Fruit fly (Drosophila melanogaster): ENCODE results near the gene CG2614.

DNA sequence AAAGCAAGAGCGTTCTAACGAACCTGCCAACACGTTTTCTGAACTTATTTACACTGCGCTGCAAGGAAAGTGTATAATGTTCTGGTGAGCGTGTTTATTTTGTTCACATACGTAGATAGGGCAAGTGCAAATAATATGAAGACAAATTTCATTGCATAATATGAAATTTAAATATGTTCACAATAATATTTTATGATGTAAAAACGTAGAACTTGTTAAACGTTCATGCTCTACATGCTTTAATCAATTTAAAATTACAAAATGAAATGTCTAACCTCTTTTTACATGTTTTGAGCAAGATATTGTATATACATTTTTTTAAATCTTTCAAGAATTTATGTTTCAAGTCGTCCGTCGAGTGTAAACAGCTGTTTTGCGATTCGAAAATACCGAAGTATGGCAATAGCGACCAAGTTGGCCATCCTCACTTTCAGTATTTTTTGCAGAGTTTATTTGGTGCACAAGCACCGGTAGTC, 10.8 kb upstream of the CG2614 start, which contains the start of the genes phr6-4 and CG2608:
- TF ChIP-seq Hr96 (GFP tag; optimal IDR thresholded peaks at IDR 0.05): peak; percentile 71
- TF ChIP-seq Crg-1 (GFP tag; optimal IDR thresholded peaks at IDR 0.05): peak; percentile 73
- peak; percentile 23 for TF ChIP-seq Clk (GFP tag; optimal IDR thresholded peaks at IDR 0.05)
- peak; percentile 91 for TF ChIP-seq CG33017 (tag; optimal IDR thresholded peaks at IDR 0.05)
- peak; percentile 72 for TF ChIP-seq Mnt (GFP tag; optimal IDR thresholded peaks at IDR 0.05)
- peak; percentile 92 for TF ChIP-seq CG7045 (GFP tag; optimal IDR thresholded peaks at IDR 0.05)
- TF ChIP-seq CG1620 (GFP tag; optimal IDR thresholded peaks at IDR 0.05): peak; percentile 76
- peak; percentile 74 for TF ChIP-seq toe (GFP tag; optimal IDR thresholded peaks at IDR 0.05)
- peak; percentile 89 for TF ChIP-seq bab1 (GFP tag; optimal IDR thresholded peaks at IDR 0.05)
- peak; percentile 86 for TF ChIP-seq CG14711 (tag; optimal IDR thresholded peaks at IDR 0.05)
- peak; percentile 40 for TF ChIP-seq ovo (GFP tag; optimal IDR thresholded peaks at IDR 0.05)

Measured in whole organism, adult.